Fruit fly (Drosophila melanogaster) Kc167 (cell line): ENCODE results near the gene ppk11.

ENCODE experiments used
- Myc ChIP-seq: fragments of >200 bp; optimal IDR thresholded peaks from 2 replicates; lab custom pipeline; 2017; ENCODE audit warnings: missing external identifiers
- Sin3A ChIP-seq: fragments of >200 bp; optimal IDR thresholded peaks from 2 replicates; lab custom pipeline; 2018; ENCODE audit warnings: missing external identifiers
- psq ChIP-seq: fragments of >200 bp; optimal IDR thresholded peaks from 2 replicates; lab custom pipeline; 2017; ENCODE audit warnings: missing external identifiers

dm6 chr2L:9777927-9778326 lies 3.1 kb upstream of the ppk11 start:
- TF ChIP-seq Sin3A (lab: Kevin White, UChicago) (no peak), Myc (no peak), psq (lab: Kevin White, UChicago) (no peak)
